Fruit fly (Drosophila melanogaster) whole organism, embryonic: ENCODE data around the gene Gale.

Experiments
- Atf-2 ChIP-seq: fragments of 200-800 bp; sonication (Bioruptor generic); optimal IDR thresholded peaks from 2 replicates; lab custom pipeline; 2016; ENCODE audit warnings: missing biosample characterization, missing genetic modification characterization
- B-H2 ChIP-seq: fragments of 200-800 bp; sonication (Bioruptor generic); optimal IDR thresholded peaks from 2 replicates; lab custom pipeline; 2018; ENCODE audit warnings: missing biosample characterization, mild to moderate bottlenecking, missing genetic modification characterization
- CG10209 ChIP-seq: fragments of 200-800 bp; sonication (Bioruptor generic); optimal IDR thresholded peaks from 3 replicates; lab custom pipeline; 2017; ENCODE audit warnings: missing biosample characterization, mild to moderate bottlenecking, missing genetic modification characterization, missing genetic modification reagents
- CG10321 ChIP-seq: fragments of 200-800 bp; sonication (Bioruptor generic); IDR thresholded peaks from 2 replicates; pipeline ENCODE4 v1.3.6; 2022; ENCODE audit warnings: missing biosample characterization, missing genetic modification characterization
- CG12236 ChIP-seq: fragments of 200-800 bp; sonication (Bioruptor generic); optimal IDR thresholded peaks from 2 replicates; lab custom pipeline; 2016; ENCODE audit warnings: missing biosample characterization, missing genetic modification characterization
- CG1233 ChIP-seq: fragments of 200-800 bp; sonication (Bioruptor generic); optimal IDR thresholded peaks from 4 replicates; lab custom pipeline; 2018; ENCODE audit warnings: missing biosample characterization, mild to moderate bottlenecking, missing genetic modification characterization
- CG2202 ChIP-seq: fragments of 200-800 bp; sonication (Bioruptor generic); optimal IDR thresholded peaks from 2 replicates; lab custom pipeline; 2018; ENCODE audit warnings: missing biosample characterization, mild to moderate bottlenecking, missing genetic modification characterization
- CG31388 ChIP-seq: fragments of 200-800 bp; sonication (Bioruptor generic); optimal IDR thresholded peaks from 2 replicates; lab custom pipeline; 2016; ENCODE audit warnings: missing biosample characterization, missing genetic modification characterization
- CG3163 ChIP-seq: fragments of 200-800 bp; sonication (Bioruptor generic); optimal IDR thresholded peaks from 3 replicates; lab custom pipeline; 2016; ENCODE audit warnings: missing biosample characterization, missing genetic modification characterization
- CG6272 ChIP-seq: fragments of 200-800 bp; sonication (Bioruptor generic); IDR thresholded peaks from 2 replicates; pipeline ENCODE4 v1.3.6; 2022; ENCODE audit warnings: missing biosample characterization, missing genetic modification characterization
- CG7372 ChIP-seq: fragments of 200-800 bp; sonication (Bioruptor generic); IDR thresholded peaks from 2 replicates; pipeline ENCODE4 v1.3.6; 2022; ENCODE audit warnings: missing biosample characterization, missing genetic modification characterization
- CG7556 ChIP-seq: fragments of 200-800 bp; sonication (Bioruptor generic); optimal IDR thresholded peaks from 2 replicates; lab custom pipeline; 2017; ENCODE audit warnings: missing biosample characterization, mild to moderate bottlenecking, missing genetic modification characterization
- CG8281 ChIP-seq: fragments of 200-800 bp; sonication (Bioruptor generic); optimal IDR thresholded peaks from 2 replicates; lab custom pipeline; 2018; ENCODE audit warnings: missing biosample characterization, mild to moderate bottlenecking, missing genetic modification characterization, moderate library complexity
- CG8924 ChIP-seq: fragments of 200-800 bp; optimal IDR thresholded peaks from 3 replicates; lab custom pipeline; 2019; ENCODE audit warnings: missing biosample characterization, mild to moderate bottlenecking, missing genetic modification characterization, moderate library complexity
- CG9609 ChIP-seq: fragments of 200-800 bp; sonication (Bioruptor generic); optimal IDR thresholded peaks from 3 replicates; lab custom pipeline; 2016; ENCODE audit warnings: missing biosample characterization, missing genetic modification characterization
- Camta ChIP-seq: fragments of 200-800 bp; sonication (Bioruptor generic); optimal IDR thresholded peaks from 2 replicates; lab custom pipeline; 2016; ENCODE audit warnings: missing biosample characterization, missing genetic modification characterization
- D ChIP-seq, 2 experiments: fragments of 200-800 bp in 1 of 2; fragments of >200 bp in 1 of 2; sonication (Bioruptor generic) in 1 of 2; optimal IDR thresholded peaks; 2 replicates in 1 of 2; 3 replicates in 1 of 2; lab custom pipeline; 2017; ENCODE audit warnings: mild to moderate bottlenecking in 1 of 2, missing biosample characterization in 1 of 2, missing genetic modification characterization in 1 of 2, missing genetic modification reagents in 1 of 2
- D19A ChIP-seq: fragments of 200-800 bp; optimal IDR thresholded peaks from 3 replicates; lab custom pipeline; 2019; ENCODE audit warnings: missing biosample characterization, mild to moderate bottlenecking, missing genetic modification characterization, moderate library complexity
- Dll ChIP-seq: fragments of 200-800 bp; sonication (Bioruptor generic); IDR thresholded peaks from 4 replicates; pipeline ENCODE4 v1.3.6; 2022; ENCODE audit warnings: missing biosample characterization, missing genetic modification characterization; ENCODE audit not compliant: partially characterized antibody
- Eip74EF ChIP-seq, 2 experiments: fragments of 200-800 bp in 1 of 2; fragments of >200 bp in 1 of 2; sonication (Bioruptor generic) in 1 of 2; optimal IDR thresholded peaks; 2 replicates each; lab custom pipeline; 2017 to 2019; ENCODE audit warnings: missing biosample characterization in 2 of 2, missing genetic modification characterization in 2 of 2, mild to moderate bottlenecking in 1 of 2, moderate library complexity in 1 of 2
- Elba2 ChIP-seq: fragments of 200-800 bp; sonication (Bioruptor generic); optimal IDR thresholded peaks from 3 replicates; lab custom pipeline; 2016; ENCODE audit warnings: missing biosample characterization, missing genetic modification characterization
- Hmx ChIP-seq: fragments of 200-800 bp; sonication (Bioruptor generic); optimal IDR thresholded peaks from 2 replicates; lab custom pipeline; 2016; ENCODE audit warnings: missing biosample characterization, missing genetic modification characterization
- Hr39 ChIP-seq: fragments of >200 bp; optimal IDR thresholded peaks from 2 replicates; lab custom pipeline; 2017
- Hsf ChIP-seq: fragments of 200-800 bp; sonication (Bioruptor generic); optimal IDR thresholded peaks from 3 replicates; lab custom pipeline; 2016; ENCODE audit warnings: missing biosample characterization, missing genetic modification characterization
- Lim3 ChIP-seq: fragments of 200-800 bp; sonication (Bioruptor generic); IDR thresholded peaks from 2 replicates; pipeline ENCODE4 v1.3.6; 2022; ENCODE audit warnings: missing biosample characterization, missing genetic modification characterization
- Med ChIP-seq: fragments of 200-800 bp; sonication (Bioruptor generic); peaks from one replicate; lab custom pipeline; 2016; ENCODE audit warnings: missing biosample characterization, missing genetic modification characterization, mild to moderate bottlenecking, inconsistent platforms, moderate library complexity
- PHDP ChIP-seq: fragments of 200-800 bp; sonication (Bioruptor generic); optimal IDR thresholded peaks from 3 replicates; lab custom pipeline; 2018; ENCODE audit warnings: missing biosample characterization, mild to moderate bottlenecking, missing genetic modification characterization, moderate library complexity
- bab2 ChIP-seq: fragments of 200-800 bp; sonication (Bioruptor generic); optimal IDR thresholded peaks from 2 replicates; lab custom pipeline; 2016; ENCODE audit warnings: missing biosample characterization, missing genetic modification characterization
- bigmax ChIP-seq: fragments of 200-800 bp; sonication (Bioruptor generic); optimal IDR thresholded peaks from 2 replicates; lab custom pipeline; 2018; ENCODE audit warnings: missing biosample characterization, mild to moderate bottlenecking, missing genetic modification characterization
- br ChIP-seq: fragments of >200 bp; optimal IDR thresholded peaks from 2 replicates; lab custom pipeline; 2017
- cwo ChIP-seq: fragments of 200-800 bp; sonication (Bioruptor generic); optimal IDR thresholded peaks from 3 replicates; lab custom pipeline; 2017; ENCODE audit warnings: missing biosample characterization, missing genetic modification characterization, mild to moderate bottlenecking, moderate library complexity, missing genetic modification reagents
- eve ChIP-seq, 2 experiments: fragments of >200 bp; optimal IDR thresholded peaks; 2 replicates each; lab custom pipeline; 2017; ENCODE audit warnings: missing biosample characterization in 2 of 2, missing genetic modification characterization in 2 of 2
- exex ChIP-seq: fragments of 200-800 bp; sonication (Bioruptor generic); optimal IDR thresholded peaks from 4 replicates; lab custom pipeline; 2018; ENCODE audit warnings: missing biosample characterization, mild to moderate bottlenecking, missing genetic modification characterization, moderate library complexity
- eyg ChIP-seq: fragments of 200-800 bp; sonication (Bioruptor generic); optimal IDR thresholded peaks from 3 replicates; lab custom pipeline; 2016; ENCODE audit warnings: missing biosample characterization, missing genetic modification characterization
- fd3F ChIP-seq: fragments of 200-800 bp; sonication (Bioruptor generic); optimal IDR thresholded peaks from 2 replicates; lab custom pipeline; 2018; ENCODE audit warnings: missing biosample characterization, mild to moderate bottlenecking, missing genetic modification characterization, moderate library complexity
- fd64A ChIP-seq: fragments of 200-800 bp; sonication (Bioruptor generic); optimal IDR thresholded peaks from 3 replicates; lab custom pipeline; 2018; ENCODE audit warnings: missing biosample characterization, mild to moderate bottlenecking, missing genetic modification characterization
- fu2 ChIP-seq: fragments of 200-800 bp; sonication (Bioruptor generic); optimal IDR thresholded peaks from 2 replicates; lab custom pipeline; 2016; ENCODE audit warnings: missing biosample characterization, missing genetic modification characterization
- gce ChIP-seq: fragments of 200-800 bp; sonication (Bioruptor generic); IDR thresholded peaks from 3 replicates; pipeline ENCODE4 v1.3.6; 2022; ENCODE audit warnings: missing biosample characterization, missing genetic modification characterization
- kay ChIP-seq: fragments of 200-800 bp; sonication (Bioruptor generic); optimal IDR thresholded peaks from 2 replicates; lab custom pipeline; 2016; ENCODE audit warnings: missing biosample characterization, missing genetic modification characterization
- mirr ChIP-seq: fragments of 200-800 bp; sonication (Bioruptor generic); optimal IDR thresholded peaks from 3 replicates; lab custom pipeline; 2018; ENCODE audit warnings: missing biosample characterization, mild to moderate bottlenecking, missing genetic modification characterization
- mld ChIP-seq: fragments of 200-800 bp; sonication (Bioruptor generic); IDR thresholded peaks from 3 replicates; pipeline ENCODE4 v1.3.6; 2022; ENCODE audit warnings: missing biosample characterization, missing genetic modification characterization; ENCODE audit not compliant: partially characterized antibody
- pzg ChIP-seq: fragments of 200-800 bp; sonication (Bioruptor generic); optimal IDR thresholded peaks from 3 replicates; lab custom pipeline; 2018; ENCODE audit warnings: missing biosample characterization, mild to moderate bottlenecking, missing genetic modification characterization, moderate library complexity
- schlank ChIP-seq: fragments of 200-800 bp; sonication (Bioruptor generic); optimal IDR thresholded peaks from 2 replicates; lab custom pipeline; 2018; ENCODE audit warnings: missing biosample characterization, mild to moderate bottlenecking, missing genetic modification characterization
- sd ChIP-seq: fragments of 200-800 bp; sonication (Bioruptor generic); optimal IDR thresholded peaks from 3 replicates; lab custom pipeline; 2018; ENCODE audit warnings: missing biosample characterization, mild to moderate bottlenecking, missing genetic modification characterization, moderate library complexity
- sna ChIP-seq: fragments of 200-800 bp; sonication (Bioruptor generic); IDR thresholded peaks from 2 replicates; pipeline ENCODE4 v1.3.6; 2022; ENCODE audit warnings: missing biosample characterization, missing genetic modification characterization; ENCODE audit not compliant: partially characterized antibody
- tll ChIP-seq, 2 experiments: fragments of 200-800 bp in 1 of 2; fragments of >200 bp in 1 of 2; sonication (Bioruptor generic) in 1 of 2; optimal IDR thresholded peaks; 2 replicates each; lab custom pipeline; 2017 to 2019; ENCODE audit warnings: missing biosample characterization in 2 of 2, missing genetic modification characterization in 2 of 2, mild to moderate bottlenecking in 1 of 2, moderate library complexity in 1 of 2
- tna ChIP-seq: fragments of 200-800 bp; sonication (Bioruptor generic); IDR thresholded peaks from 2 replicates; pipeline ENCODE4 v1.3.6; 2022; ENCODE audit warnings: missing biosample characterization, missing genetic modification characterization; ENCODE audit not compliant: partially characterized antibody
- unc-4 ChIP-seq: fragments of 200-800 bp; sonication (Bioruptor generic); IDR thresholded peaks from 2 replicates; pipeline ENCODE4 v1.3.6; 2022; ENCODE audit warnings: missing biosample characterization, missing genetic modification characterization; ENCODE audit not compliant: partially characterized antibody
- z ChIP-seq: fragments of 200-800 bp; sonication (Bioruptor generic); IDR thresholded peaks from 3 replicates; pipeline ENCODE4 v1.3.6; 2022; ENCODE audit warnings: missing biosample characterization, missing genetic modification characterization

The Gale gene

DNA sequence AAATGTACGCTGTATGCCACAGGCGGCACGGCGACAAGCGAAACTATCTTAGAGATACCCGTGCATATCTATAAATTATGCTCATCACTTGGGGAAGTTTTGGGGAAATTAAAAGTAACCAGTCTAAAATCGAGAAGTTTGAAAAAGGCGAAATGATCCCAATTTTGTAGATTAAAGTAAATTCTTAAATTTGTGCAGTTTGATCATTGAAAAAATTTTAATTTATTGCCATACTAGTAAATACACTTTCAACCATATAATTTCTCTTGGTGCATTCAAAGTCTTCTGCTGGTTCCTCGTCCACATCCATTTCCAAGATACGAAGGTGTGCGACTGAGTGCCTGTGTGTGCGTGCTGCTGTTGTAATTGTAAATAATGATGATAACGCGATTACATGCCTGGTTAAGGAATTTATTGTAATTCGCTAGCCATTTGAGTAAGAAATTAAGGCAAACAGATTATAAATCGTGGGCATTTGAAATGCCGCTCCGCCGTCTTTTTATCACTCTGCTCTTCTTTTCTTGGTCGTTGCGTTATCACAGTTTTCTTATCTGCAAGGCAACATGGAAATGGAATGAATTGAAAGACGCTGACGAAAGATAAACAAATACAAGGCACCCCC, 32.8 kb upstream of the Gale start (continued):
- TF ChIP-seq gce (peak; percentile 81; the same call in 2 of the 3 replicates), CG6272 (peak; percentile 79), CG8281 (tag; lab: Kevin White, UChicago) (peak; percentile 68), tll (GFP tag; optimal IDR thresholded peaks at IDR 0.05; lab: Kevin White, UChicago) (no peak), CG31388 (GFP tag; lab: Kevin White, UChicago) (peak; percentile 59), eve (GFP tag; optimal IDR thresholded peaks at IDR 0.05; lab: Kevin White, UChicago) (peak in 1 of 2 experiments; percentile 92), schlank (no peak), Med (GFP tag; lab: Kevin White, UChicago) (peak; percentile 94), Elba2 (no peak), mld (GFP tag; lab: Robert Waterston, UW) (no peak), fd64A (GFP tag; lab: Kevin White, UChicago) (peak; percentile 81), CG7372 (GFP tag; lab: Robert Waterston, UW) (peak; percentile 79), PHDP (tag; lab: Kevin White, UChicago) (peak; percentile 85), pzg (GFP tag; lab: Kevin White, UChicago) (no peak), br (no peak), Lim3 (GFP tag; lab: Robert Waterston, UW) (peak; percentile 74), Hr39 (lab: Kevin White, UChicago) (no peak), sd (tag; lab: Kevin White, UChicago) (peak; percentile 71), tna (GFP tag; lab: Robert Waterston, UW) (no peak), exex (tag; lab: Kevin White, UChicago) (peak; percentile 90), cwo (GFP tag; lab: Kevin White, UChicago) (peak; percentile 73), B-H2 (GFP tag; lab: Kevin White, UChicago) (peak; percentile 10), CG3163 (peak; percentile 69), Dll (GFP tag; lab: Robert Waterston, UW) (no peak), mirr (GFP tag; lab: Kevin White, UChicago) (peak; percentile 94), Hsf (GFP tag; lab: Kevin White, UChicago) (peak; percentile 86), fd3F (GFP tag; lab: Kevin White, UChicago) (peak; percentile 68), Hmx (peak; percentile 29), Eip74EF (GFP tag; optimal IDR thresholded peaks at IDR 0.05; lab: Kevin White, UChicago) (peak in 1 of 2 experiments; percentile 77), z (GFP tag; lab: Robert Waterston, UW) (no peak), Camta (GFP tag; lab: Kevin White, UChicago) (peak; percentile 91), CG12236 (GFP tag; lab: Kevin White, UChicago) (peak; percentile 79), CG1233 (GFP tag; lab: Kevin White, UChicago) (peak; percentile 86), Atf-2 (peak; percentile 81), fu2 (peak; percentile 56), CG10209 (peak; percentile 83), CG2202 (tag; lab: Kevin White, UChicago) (peak; percentile 77), D (optimal IDR thresholded peaks at IDR 0.05; lab: Kevin White, UChicago) (no peak), D (GFP tag; optimal IDR thresholded peaks at IDR 0.05; lab: Kevin White, UChicago) (peak; percentile 82), eyg (GFP tag; lab: Kevin White, UChicago) (peak; percentile 72), CG7556 (peak; percentile 90), D19A (tag; lab: Kevin White, UChicago) (peak; percentile 94), bigmax (GFP tag; lab: Kevin White, UChicago) (no peak), CG9609 (GFP tag; lab: Kevin White, UChicago) (peak; percentile 79), kay (GFP tag; lab: Kevin White, UChicago) (peak; percentile 69), bab2 (GFP tag; lab: Kevin White, UChicago) (peak; percentile 82), unc-4 (no peak), CG10321 (GFP tag; lab: Robert Waterston, UW) (peak; percentile 34; the same call in 1 of the 2 replicates), CG8924 (peak; percentile 92), sna (GFP tag; lab: Robert Waterston, UW) (no peak)
